Fruit fly (Drosophila melanogaster) whole organism, adult: ENCODE measurements around the gene Ak3.

Experiments used
- CG11617 ChIP-seq: fragments of 200-800 bp; sonication (Bioruptor generic); optimal IDR thresholded peaks from 2 replicates; lab custom pipeline; 2017; ENCODE audit warnings: mild to moderate bottlenecking, missing biosample characterization, missing genetic modification reagents, missing genetic modification characterization
- CG12768 ChIP-seq: fragments of 200-800 bp; sonication (Bioruptor generic); optimal IDR thresholded peaks from 2 replicates; lab custom pipeline; 2017; ENCODE audit warnings: missing biosample characterization, missing genetic modification characterization, mild to moderate bottlenecking, moderate library complexity, missing genetic modification reagents
- CG14711 ChIP-seq: fragments of 200-800 bp; sonication (Bioruptor generic); optimal IDR thresholded peaks from 2 replicates; lab custom pipeline; 2018; ENCODE audit warnings: missing biosample characterization, mild to moderate bottlenecking, missing genetic modification characterization, moderate library complexity
- CG1620 ChIP-seq: fragments of 200-800 bp; sonication (Bioruptor generic); optimal IDR thresholded peaks from 2 replicates; lab custom pipeline; 2016; ENCODE audit warnings: missing biosample characterization, missing genetic modification characterization
- CG33017 ChIP-seq: fragments of 200-800 bp; sonication (Bioruptor generic); optimal IDR thresholded peaks from 2 replicates; lab custom pipeline; 2018; ENCODE audit warnings: missing biosample characterization, mild to moderate bottlenecking, missing genetic modification characterization, moderate library complexity
- CG5204 ChIP-seq: fragments of 200-800 bp; sonication (Bioruptor generic); optimal IDR thresholded peaks from 2 replicates; lab custom pipeline; 2016; ENCODE audit warnings: missing biosample characterization, missing genetic modification characterization
- CG7045 ChIP-seq: fragments of 200-800 bp; sonication (Bioruptor generic); optimal IDR thresholded peaks from 2 replicates; lab custom pipeline; 2017; ENCODE audit warnings: missing biosample characterization, mild to moderate bottlenecking, missing genetic modification characterization
- CG7101 ChIP-seq: fragments of 200-800 bp; sonication (Bioruptor generic); optimal IDR thresholded peaks from 2 replicates; lab custom pipeline; 2018; ENCODE audit warnings: missing biosample characterization, mild to moderate bottlenecking, missing genetic modification characterization, moderate library complexity
- Clk ChIP-seq: fragments of 200-800 bp; sonication (Bioruptor generic); optimal IDR thresholded peaks from 2 replicates; lab custom pipeline; 2017; ENCODE audit warnings: missing biosample characterization, missing genetic modification characterization
- Crg-1 ChIP-seq: fragments of 200-800 bp; sonication (Bioruptor generic); optimal IDR thresholded peaks from 2 replicates; lab custom pipeline; 2016; ENCODE audit warnings: missing biosample characterization, missing genetic modification characterization
- Hr96 ChIP-seq: fragments of 200-800 bp; sonication (Bioruptor generic); optimal IDR thresholded peaks from 2 replicates; lab custom pipeline; 2016; ENCODE audit warnings: missing biosample characterization, missing genetic modification characterization
- Mnt ChIP-seq: fragments of 200-800 bp; sonication (Bioruptor generic); optimal IDR thresholded peaks from 2 replicates; lab custom pipeline; 2016; ENCODE audit warnings: missing biosample characterization, mild to moderate bottlenecking, missing genetic modification characterization
- bab1 ChIP-seq: fragments of 200-800 bp; sonication (Bioruptor generic); optimal IDR thresholded peaks from 3 replicates; lab custom pipeline; 2019; ENCODE audit warnings: missing biosample characterization, mild to moderate bottlenecking, missing genetic modification characterization, moderate library complexity
- cic ChIP-seq: fragments of 200-800 bp; sonication (Bioruptor generic); optimal IDR thresholded peaks from 2 replicates; lab custom pipeline; 2017; ENCODE audit warnings: missing biosample characterization, mild to moderate bottlenecking, missing genetic modification characterization, moderate library complexity
- cnc ChIP-seq, 2 experiments: fragments of >200 bp; optimal IDR thresholded peaks; 2 replicates each; lab custom pipeline; 2017
- kay ChIP-seq: fragments of 200-800 bp; sonication (Bioruptor generic); peaks from one replicate; lab custom pipeline; 2016; ENCODE audit warnings: missing biosample characterization, missing genetic modification characterization, borderline replicate concordance
- ovo ChIP-seq: fragments of 200-800 bp; sonication (Bioruptor generic); optimal IDR thresholded peaks from 2 replicates; lab custom pipeline; 2016; ENCODE audit warnings: missing biosample characterization, missing genetic modification characterization
- pad ChIP-seq: fragments of 200-800 bp; sonication (Bioruptor generic); optimal IDR thresholded peaks from 3 replicates; lab custom pipeline; 2017; ENCODE audit warnings: missing biosample characterization, missing genetic modification characterization, mild to moderate bottlenecking, moderate library complexity, missing genetic modification reagents
- tj ChIP-seq: fragments of 200-800 bp; sonication (Bioruptor generic); optimal IDR thresholded peaks from 3 replicates; lab custom pipeline; 2017; ENCODE audit warnings: missing biosample characterization, mild to moderate bottlenecking, missing genetic modification characterization, moderate library complexity
- toe ChIP-seq: fragments of 200-800 bp; sonication (Bioruptor generic); optimal IDR thresholded peaks from 2 replicates; lab custom pipeline; 2016; ENCODE audit warnings: missing biosample characterization, missing genetic modification characterization

The Ak3 gene

dm6 chr3R:10872148-10872783, 17.1 kb downstream of the Ak3 start, which contains the start of gene Fdh:
TSS of gene Fdh (minus strand) at chr3R:10872381.
- TF ChIP-seq Mnt (GFP tag; lab: Kevin White, UChicago): peak; percentile 41
- TF ChIP-seq bab1 (GFP tag; lab: Kevin White, UChicago): peak; percentile 58
- TF ChIP-seq CG1620 (GFP tag; lab: Kevin White, UChicago): peak; percentile 3
- no peak for TF ChIP-seq toe
- peak; percentile 77 for TF ChIP-seq CG14711 (tag; lab: Kevin White, UChicago)
- peak; percentile 41 for TF ChIP-seq pad
- peak; percentile 8 for TF ChIP-seq cic
- peak in 1 of 2 experiments; percentile 52 for TF ChIP-seq cnc (optimal IDR thresholded peaks at IDR 0.05; lab: Kevin White, UChicago)
- peak; percentile 62 for TF ChIP-seq CG12768 (GFP tag; lab: Kevin White, UChicago)
- TF ChIP-seq CG7101 (tag; lab: Kevin White, UChicago): peak; percentile 69
- TF ChIP-seq kay (GFP tag; lab: Kevin White, UChicago): peak; percentile 82
- TF ChIP-seq Hr96 (GFP tag; lab: Kevin White, UChicago): no peak
- TF ChIP-seq CG7045: peak; percentile 23
- peak; percentile 74 for TF ChIP-seq CG11617 (GFP tag; lab: Kevin White, UChicago)
- TF ChIP-seq ovo (GFP tag; lab: Kevin White, UChicago): peak; percentile 4
- no peak for TF ChIP-seq CG5204
- no peak for TF ChIP-seq Clk (GFP tag; lab: Kevin White, UChicago)
- peak; percentile 28 for TF ChIP-seq tj
- peak; percentile 72 for TF ChIP-seq CG33017 (tag; lab: Kevin White, UChicago)
- TF ChIP-seq Crg-1: peak; percentile 6

- TF ChIP-seq CG7045: no peak
- TF ChIP-seq tj: peak; percentile 8
- peak; percentile 32 for TF ChIP-seq cic
These were observed 18.8 kb downstream of the Ak3 start for dm6 chr3R:10870561-10870960.

dm6 chr3R:10868427-10868962, 20.9 kb downstream of the Ak3 start, which contains the start of the genes SelR and Tsp86D:
TSS of gene SelR (minus strand) at chr3R:10868642.
TSS of gene Tsp86D (plus strand) at chr3R:10868708.
- TF ChIP-seq cic: peak; percentile 83
- peak; percentile 37 for TF ChIP-seq Clk (GFP tag; lab: Kevin White, UChicago)
- TF ChIP-seq pad: peak; percentile 31
- peak; percentile 56 for TF ChIP-seq CG33017 (tag; lab: Kevin White, UChicago)
- TF ChIP-seq CG14711 (tag; lab: Kevin White, UChicago): peak; percentile 50
- no peak for TF ChIP-seq Crg-1
- peak; percentile 54 for TF ChIP-seq CG7045
- TF ChIP-seq kay (GFP tag; lab: Kevin White, UChicago): no peak
- TF ChIP-seq Mnt (GFP tag; lab: Kevin White, UChicago): peak; percentile 69
- peak; percentile 54 for TF ChIP-seq CG12768 (GFP tag; lab: Kevin White, UChicago)
- no peak for TF ChIP-seq cnc (optimal IDR thresholded peaks at IDR 0.05; lab: Kevin White, UChicago)
- peak; percentile 53 for TF ChIP-seq CG7101 (tag; lab: Kevin White, UChicago)
- TF ChIP-seq CG1620 (GFP tag; lab: Kevin White, UChicago): peak; percentile 16
- peak; percentile 69 for TF ChIP-seq bab1 (GFP tag; lab: Kevin White, UChicago)
- peak; percentile 90 for TF ChIP-seq tj
- TF ChIP-seq CG5204: no peak
- no peak for TF ChIP-seq toe
- peak; percentile 6 for TF ChIP-seq ovo (GFP tag; lab: Kevin White, UChicago)
- TF ChIP-seq CG11617 (GFP tag; lab: Kevin White, UChicago): peak; percentile 61

- peak; percentile 41 for TF ChIP-seq ovo (GFP tag; lab: Kevin White, UChicago)
- TF ChIP-seq CG7101 (tag; lab: Kevin White, UChicago): no peak
These were observed 25.4 kb downstream of the Ak3 start for dm6 chr3R:10863956-10864355.

- TF ChIP-seq cnc (optimal IDR thresholded peaks at IDR 0.05; lab: Kevin White, UChicago) (no peak), CG1620 (GFP tag; lab: Kevin White, UChicago) (peak; percentile 10), CG33017 (tag; lab: Kevin White, UChicago) (peak; percentile 6)
These were observed 26.0 kb downstream of the Ak3 start for dm6 chr3R:10863446-10863819.

dm6 chr3R:10862773-10863445, 26.5 kb downstream of the Ak3 start, which contains the start of gene CG6574:
TSS of gene CG6574 (minus strand) at chr3R:10862988.
- TF ChIP-seq CG33017 (tag; lab: Kevin White, UChicago) (no peak), CG12768 (GFP tag; lab: Kevin White, UChicago) (peak; percentile 44), CG5204 (no peak), Crg-1 (no peak), cic (peak; percentile 87), CG7101 (tag; lab: Kevin White, UChicago) (no peak), toe (no peak), CG11617 (GFP tag; lab: Kevin White, UChicago) (peak; percentile 54), CG14711 (tag; lab: Kevin White, UChicago) (peak; percentile 5), bab1 (GFP tag; lab: Kevin White, UChicago) (peak; percentile 64), tj (no peak), Hr96 (GFP tag; lab: Kevin White, UChicago) (no peak), cnc (optimal IDR thresholded peaks at IDR 0.05; lab: Kevin White, UChicago) (no peak), CG7045 (no peak), Clk (GFP tag; lab: Kevin White, UChicago) (peak; percentile 18), Mnt (GFP tag; lab: Kevin White, UChicago) (peak; percentile 90), CG1620 (GFP tag; lab: Kevin White, UChicago) (no peak), kay (GFP tag; lab: Kevin White, UChicago) (no peak), pad (no peak), ovo (GFP tag; lab: Kevin White, UChicago) (no peak)
